Fruit fly (Drosophila melanogaster) whole organism, adult: ENCODE measurements around the gene CG45544.

Experiments used
- pad ChIP-seq: fragments of 200-800 bp; sonication (Bioruptor generic); optimal IDR thresholded peaks from 3 replicates; lab custom pipeline; 2017; ENCODE audit warnings: missing biosample characterization, missing genetic modification characterization, mild to moderate bottlenecking, moderate library complexity, missing genetic modification reagents
- toe ChIP-seq: fragments of 200-800 bp; sonication (Bioruptor generic); optimal IDR thresholded peaks from 2 replicates; lab custom pipeline; 2016; ENCODE audit warnings: missing biosample characterization, missing genetic modification characterization

Gene CG45544

dm6 chr3R:29304094-29304493 lies 47.8 kb downstream of the CG45544 start:
- TF ChIP-seq toe (no peak), pad (peak; percentile 42)
